Fruit fly (Drosophila melanogaster) whole organism, embryonic: ENCODE measurements around the gene Fibp.

Experiments
- Ada2b ChIP-seq: fragments of 200-800 bp; sonication (Bioruptor generic); IDR thresholded peaks from 2 replicates; pipeline ENCODE4 v1.3.6; 2022; ENCODE audit warnings: missing biosample characterization, missing genetic modification characterization
- Awh ChIP-seq: fragments of 200-800 bp; sonication (Bioruptor generic); IDR thresholded peaks from 2 replicates; pipeline ENCODE4, ENCODE4 v1.3.6; 2022; ENCODE audit warnings: missing biosample characterization, missing genetic modification characterization
- C15 ChIP-seq: fragments of 200-800 bp; sonication (Bioruptor generic); IDR thresholded peaks from 3 replicates; pipeline ENCODE4 v1.3.6; 2022; ENCODE audit warnings: missing biosample characterization, missing genetic modification characterization
- CG10321 ChIP-seq: fragments of 200-800 bp; sonication (Bioruptor generic); IDR thresholded peaks from 2 replicates; pipeline ENCODE4 v1.3.6; 2022; ENCODE audit warnings: missing biosample characterization, missing genetic modification characterization
- CG11696 ChIP-seq: fragments of 200-800 bp; sonication (Bioruptor generic); IDR thresholded peaks from 2 replicates; pipeline ENCODE4 v1.3.6; 2022; ENCODE audit warnings: missing biosample characterization, missing genetic modification characterization
- CG13624 ChIP-seq: fragments of 200-800 bp; sonication (Bioruptor generic); optimal IDR thresholded peaks from 2 replicates; lab custom pipeline; 2016; ENCODE audit warnings: missing biosample characterization, missing genetic modification characterization
- CG14965 ChIP-seq: fragments of 200-800 bp; sonication (Bioruptor generic); optimal IDR thresholded peaks from 2 replicates; lab custom pipeline; 2016; ENCODE audit warnings: missing biosample characterization, missing genetic modification characterization, borderline replicate concordance
- CG17359 ChIP-seq: fragments of 200-800 bp; sonication (Bioruptor generic); optimal IDR thresholded peaks from 3 replicates; lab custom pipeline; 2018; ENCODE audit warnings: missing biosample characterization, mild to moderate bottlenecking, missing genetic modification characterization, moderate library complexity
- CG17385 ChIP-seq: fragments of 200-800 bp; sonication (Bioruptor generic); optimal IDR thresholded peaks from 3 replicates; lab custom pipeline; 2018; ENCODE audit warnings: missing biosample characterization, mild to moderate bottlenecking, missing genetic modification characterization
- CG17829 ChIP-seq: fragments of 200-800 bp; optimal IDR thresholded peaks from 2 replicates; lab custom pipeline; 2019; ENCODE audit warnings: missing biosample characterization, mild to moderate bottlenecking, missing genetic modification characterization, moderate library complexity
- CG34376 ChIP-seq: fragments of 200-800 bp; sonication (Bioruptor generic); optimal IDR thresholded peaks from 2 replicates; lab custom pipeline; 2018; ENCODE audit warnings: missing biosample characterization, mild to moderate bottlenecking, missing genetic modification characterization
- CG34422 ChIP-seq: fragments of 200-800 bp; sonication (Bioruptor generic); IDR thresholded peaks from 3 replicates; pipeline ENCODE4 v1.3.6; 2022; ENCODE audit warnings: missing biosample characterization, missing genetic modification characterization
- CG4730 ChIP-seq: fragments of 200-800 bp; sonication (Bioruptor generic); IDR thresholded peaks from 2 replicates; pipeline ENCODE4 v1.3.6; 2022; ENCODE audit warnings: missing biosample characterization, missing genetic modification characterization
- CG5245 ChIP-seq: fragments of 200-800 bp; sonication (Bioruptor generic); optimal IDR thresholded peaks from 3 replicates; lab custom pipeline; 2016; ENCODE audit warnings: missing biosample characterization, missing genetic modification characterization
- CG6765 ChIP-seq: fragments of 200-800 bp; sonication (Bioruptor generic); optimal IDR thresholded peaks from 3 replicates; lab custom pipeline; 2017; ENCODE audit warnings: missing biosample characterization, mild to moderate bottlenecking, missing genetic modification characterization
- CG8478 ChIP-seq: fragments of >200 bp; optimal IDR thresholded peaks from 2 replicates; lab custom pipeline; 2018
- CG9727 ChIP-seq: fragments of 200-800 bp; sonication (Bioruptor generic); optimal IDR thresholded peaks from 3 replicates; lab custom pipeline; 2017; ENCODE audit warnings: missing biosample characterization, mild to moderate bottlenecking, missing genetic modification characterization
- D ChIP-seq, 2 experiments: fragments of 200-800 bp in 1 of 2; fragments of >200 bp in 1 of 2; sonication (Bioruptor generic) in 1 of 2; optimal IDR thresholded peaks; 2 replicates in 1 of 2; 3 replicates in 1 of 2; lab custom pipeline; 2017; ENCODE audit warnings: mild to moderate bottlenecking in 1 of 2, missing biosample characterization in 1 of 2, missing genetic modification characterization in 1 of 2, missing genetic modification reagents in 1 of 2
- D19B ChIP-seq: fragments of 200-800 bp; sonication (Bioruptor generic); optimal IDR thresholded peaks from 2 replicates; lab custom pipeline; 2017; ENCODE audit warnings: missing biosample characterization, mild to moderate bottlenecking, missing genetic modification characterization
- Dad ChIP-seq: fragments of 200-800 bp; sonication (Bioruptor generic); optimal IDR thresholded peaks from 3 replicates; lab custom pipeline; 2016; ENCODE audit warnings: missing biosample characterization, missing genetic modification characterization
- Dbx ChIP-seq: fragments of 200-800 bp; sonication (Bioruptor generic); IDR thresholded peaks from 3 replicates; pipeline ENCODE4 v1.3.6; 2022; ENCODE audit warnings: missing biosample characterization, missing genetic modification characterization
- Dll ChIP-seq: fragments of 200-800 bp; sonication (Bioruptor generic); IDR thresholded peaks from 4 replicates; pipeline ENCODE4 v1.3.6; 2022; ENCODE audit warnings: missing biosample characterization, missing genetic modification characterization; ENCODE audit not compliant: partially characterized antibody
- Drgx ChIP-seq: fragments of 200-800 bp; sonication (Bioruptor generic); IDR thresholded peaks from 2 replicates; pipeline ENCODE4 v1.3.6; 2022; ENCODE audit warnings: missing biosample characterization, missing genetic modification characterization
- Hr78 ChIP-seq, 2 experiments: fragments of 200-800 bp in 1 of 2; fragments of >200 bp in 1 of 2; sonication (Bioruptor generic) in 1 of 2; optimal IDR thresholded peaks; 2 replicates each; lab custom pipeline; 2017 to 2019; ENCODE audit warnings: missing biosample characterization in 2 of 2, missing genetic modification characterization in 2 of 2, mild to moderate bottlenecking in 1 of 2, moderate library complexity in 1 of 2
- Lhr ChIP-seq: fragments of 200-800 bp; sonication (Bioruptor generic); optimal IDR thresholded peaks from 3 replicates; lab custom pipeline; 2017; ENCODE audit warnings: mild to moderate bottlenecking, missing biosample characterization, missing genetic modification reagents, missing genetic modification characterization
- Max ChIP-seq: fragments of 200-800 bp; sonication (Bioruptor generic); optimal IDR thresholded peaks from 2 replicates; lab custom pipeline; 2016; ENCODE audit warnings: missing biosample characterization, mild to moderate bottlenecking, missing genetic modification characterization
- Med ChIP-seq: fragments of 200-800 bp; sonication (Bioruptor generic); peaks from one replicate; lab custom pipeline; 2016; ENCODE audit warnings: missing biosample characterization, missing genetic modification characterization, mild to moderate bottlenecking, inconsistent platforms, moderate library complexity
- NK7.1 ChIP-seq: fragments of 200-800 bp; sonication (Bioruptor generic); optimal IDR thresholded peaks from 3 replicates; lab custom pipeline; 2016; ENCODE audit warnings: missing biosample characterization, missing genetic modification characterization
- Neu2 ChIP-seq: fragments of 200-800 bp; sonication (Bioruptor generic); optimal IDR thresholded peaks from 3 replicates; lab custom pipeline; 2016; ENCODE audit warnings: missing biosample characterization, missing genetic modification characterization, borderline replicate concordance
- Rx ChIP-seq: fragments of 200-800 bp; sonication (Bioruptor generic); IDR thresholded peaks from 2 replicates; pipeline ENCODE4 v1.3.6; 2022; ENCODE audit warnings: missing biosample characterization, missing genetic modification characterization
- Sin3A ChIP-seq: fragments of >200 bp; optimal IDR thresholded peaks from 2 replicates; lab custom pipeline; 2018
- Xbp1 ChIP-seq: fragments of 200-800 bp; sonication (Bioruptor generic); optimal IDR thresholded peaks from 3 replicates; lab custom pipeline; 2016; ENCODE audit warnings: missing biosample characterization, mild to moderate bottlenecking, missing genetic modification characterization
- al ChIP-seq: fragments of 200-800 bp; sonication (Bioruptor generic); IDR thresholded peaks from 2 replicates; pipeline ENCODE4 v1.3.6; 2022; ENCODE audit warnings: missing biosample characterization, missing genetic modification characterization
- bbx ChIP-seq: fragments of 200-800 bp; sonication (Bioruptor generic); IDR thresholded peaks from 2 replicates; pipeline ENCODE4 v1.3.6; 2022; ENCODE audit warnings: missing biosample characterization, missing genetic modification characterization; ENCODE audit not compliant: partially characterized antibody
- danr ChIP-seq: fragments of 200-800 bp; sonication (Bioruptor generic); IDR thresholded peaks from 2 replicates; pipeline ENCODE4 v1.3.6; 2022; ENCODE audit warnings: missing biosample characterization, missing genetic modification characterization
- emc ChIP-seq: fragments of 200-800 bp; sonication (Bioruptor generic); optimal IDR thresholded peaks from 2 replicates; lab custom pipeline; 2016; ENCODE audit warnings: missing biosample characterization, missing genetic modification characterization
- gce ChIP-seq: fragments of 200-800 bp; sonication (Bioruptor generic); IDR thresholded peaks from 3 replicates; pipeline ENCODE4 v1.3.6; 2022; ENCODE audit warnings: missing biosample characterization, missing genetic modification characterization
- jumu ChIP-seq: fragments of 200-800 bp; sonication (Bioruptor generic); optimal IDR thresholded peaks from 3 replicates; lab custom pipeline; 2016; ENCODE audit warnings: missing biosample characterization, missing genetic modification characterization
- luna ChIP-seq: fragments of 200-800 bp; sonication (Bioruptor generic); optimal IDR thresholded peaks from 2 replicates; lab custom pipeline; 2016; ENCODE audit warnings: missing biosample characterization, missing genetic modification characterization
- nau ChIP-seq: fragments of 200-800 bp; sonication (Bioruptor generic); optimal IDR thresholded peaks from 3 replicates; lab custom pipeline; 2017; ENCODE audit warnings: missing biosample characterization, mild to moderate bottlenecking, missing genetic modification characterization, missing genetic modification reagents
- nmo ChIP-seq: fragments of 200-800 bp; sonication (Bioruptor generic); optimal IDR thresholded peaks from 2 replicates; lab custom pipeline; 2018; ENCODE audit warnings: missing biosample characterization, mild to moderate bottlenecking, missing genetic modification characterization, moderate library complexity
- p53 ChIP-seq: fragments of 200-800 bp; sonication (Bioruptor generic); optimal IDR thresholded peaks from 2 replicates; lab custom pipeline; 2016; ENCODE audit warnings: missing biosample characterization, missing genetic modification characterization
- peb ChIP-seq: fragments of 200-800 bp; sonication (Bioruptor generic); IDR thresholded peaks from 2 replicates; pipeline ENCODE4 v1.3.6; 2022; ENCODE audit warnings: missing biosample characterization, missing genetic modification characterization
- prd ChIP-seq, 3 experiments: fragments of >200 bp in 2 of 3; fragments of 200-800 bp in 1 of 3; sonication (Bioruptor generic) in 1 of 3; optimal IDR thresholded peaks in 2 of 3; IDR thresholded peaks in 1 of 3; 2 replicates in 2 of 3; 3 replicates in 1 of 3; pipeline versions ENCODE4 v1.3.6 to Lab custom; 2017 to 2022; ENCODE audit warnings: missing biosample characterization in 1 of 3, missing genetic modification characterization in 1 of 3
- slp2 ChIP-seq: fragments of 200-800 bp; sonication (Bioruptor generic); optimal IDR thresholded peaks from 2 replicates; lab custom pipeline; 2016; ENCODE audit warnings: missing biosample characterization, missing genetic modification characterization
- sr ChIP-seq: fragments of 200-800 bp; sonication (Bioruptor generic); IDR thresholded peaks from 3 replicates; pipeline ENCODE4 v1.3.6; 2022; ENCODE audit warnings: missing biosample characterization, missing genetic modification characterization
- tio ChIP-seq: fragments of 200-800 bp; sonication (Bioruptor generic); optimal IDR thresholded peaks from 2 replicates; lab custom pipeline; 2017; ENCODE audit warnings: missing biosample characterization, missing genetic modification characterization, inconsistent platforms
- tup ChIP-seq: fragments of 200-800 bp; sonication (Bioruptor generic); optimal IDR thresholded peaks from 2 replicates; lab custom pipeline; 2016; ENCODE audit warnings: missing biosample characterization, mild to moderate bottlenecking, missing genetic modification characterization, moderate library complexity
- vfl ChIP-seq: fragments of 200-800 bp; sonication (Bioruptor generic); optimal IDR thresholded peaks from 2 replicates; lab custom pipeline; 2016; ENCODE audit warnings: missing biosample characterization, missing genetic modification characterization

The Fibp gene

dm6 chr3L:19790929-19791687 lies 26.7 kb downstream of the Fibp start (continued):
- TF ChIP-seq Drgx (peak; percentile 36; the same call in 1 of the 2 replicates), gce (GFP tag; lab: Robert Waterston, UW) (no peak), CG17359 (tag; lab: Kevin White, UChicago) (peak; percentile 54), tup (GFP tag; lab: Kevin White, UChicago) (peak; percentile 47), CG6765 (GFP tag; lab: Kevin White, UChicago) (peak; percentile 17), Awh (GFP tag; lab: Robert Waterston, UW) (no peak), CG9727 (GFP tag; lab: Kevin White, UChicago) (peak; percentile 68), CG17385 (GFP tag; lab: Kevin White, UChicago) (peak; percentile 48), tio (GFP tag; lab: Kevin White, UChicago) (peak; percentile 66), Dll (GFP tag; lab: Robert Waterston, UW) (no peak), Sin3A (lab: Kevin White, UChicago) (no peak), bbx (GFP tag; lab: Robert Waterston, UW) (no peak), Dbx (peak; percentile 71), nmo (GFP tag; lab: Kevin White, UChicago) (peak; percentile 82), CG13624 (GFP tag; lab: Kevin White, UChicago) (peak; percentile 64), prd (optimal IDR thresholded peaks at IDR 0.05; lab: Kevin White, UChicago) (no peak), prd (GFP tag; IDR thresholded peaks at IDR 0.05; lab: Robert Waterston, UW) (peak; percentile 70; the same call in 2 of the 3 replicates), CG34422 (peak; percentile 54; the same call in 1 of the 3 replicates), Ada2b (GFP tag; lab: Robert Waterston, UW) (no peak), CG14965 (GFP tag; lab: Kevin White, UChicago) (no peak), Max (peak; percentile 68), CG8478 (lab: Kevin White, UChicago) (no peak), CG11696 (GFP tag; lab: Robert Waterston, UW) (no peak), sr (GFP tag; lab: Robert Waterston, UW) (no peak), emc (GFP tag; lab: Kevin White, UChicago) (no peak), C15 (no peak), Rx (GFP tag; lab: Robert Waterston, UW) (0 out of 2 replicates have a peak, but pooled peaks have one; percentile 3), al (GFP tag; lab: Robert Waterston, UW) (peak; percentile 10; the same call in 1 of the 2 replicates), CG10321 (GFP tag; lab: Robert Waterston, UW) (no peak), Lhr (GFP tag; lab: Kevin White, UChicago) (no peak), Neu2 (GFP tag; lab: Kevin White, UChicago) (no peak), slp2 (GFP tag; lab: Kevin White, UChicago) (peak; percentile 38), D19B (GFP tag; lab: Kevin White, UChicago) (peak; percentile 74), luna (GFP tag; lab: Kevin White, UChicago) (no peak), p53 (GFP tag; lab: Kevin White, UChicago) (peak; percentile 42), Xbp1 (GFP tag; lab: Kevin White, UChicago) (peak; percentile 72), vfl (GFP tag; lab: Kevin White, UChicago) (peak; percentile 46), peb (GFP tag; lab: Robert Waterston, UW) (no peak), nau (peak; percentile 3), CG17829 (peak; percentile 47), NK7.1 (peak; percentile 13), jumu (GFP tag; lab: Kevin White, UChicago) (peak; percentile 61), danr (GFP tag; lab: Robert Waterston, UW) (0 out of 2 replicates have a peak, but pooled peaks have one; percentile 11), CG34376 (peak; percentile 29), D (optimal IDR thresholded peaks at IDR 0.05; lab: Kevin White, UChicago) (no peak), D (GFP tag; optimal IDR thresholded peaks at IDR 0.05; lab: Kevin White, UChicago) (peak; percentile 66), Hr78 (GFP tag; optimal IDR thresholded peaks at IDR 0.05; lab: Kevin White, UChicago) (peak in 1 of 2 experiments; percentile 38), Dad (peak; percentile 26), CG4730 (GFP tag; lab: Robert Waterston, UW) (no peak), CG5245 (GFP tag; lab: Kevin White, UChicago) (peak; percentile 42), Med (GFP tag; lab: Kevin White, UChicago) (peak; percentile 86)
